Worm (Caenorhabditis elegans) whole organism, early embryonic: ENCODE data around the gene nhr-233.

Source experiments
- B0310.2 ChIP-seq: sonication (generic microtip); optimal IDR thresholded peaks from 2 replicates; lab custom pipeline; 2016; ENCODE audit warnings: mild to moderate bottlenecking, missing genetic modification characterization, missing compliant biosample characterization
- F13C5.2 ChIP-seq: sonication (generic microtip); optimal IDR thresholded peaks from 2 replicates; lab custom pipeline; 2017; ENCODE audit warnings: mild to moderate bottlenecking, missing genetic modification characterization, inconsistent platforms, missing compliant biosample characterization
- aly-1 ChIP-seq: sonication (generic microtip); optimal IDR thresholded peaks from 2 replicates; lab custom pipeline; 2016; ENCODE audit warnings: missing genetic modification characterization, missing compliant biosample characterization
- ama-1 ChIP-seq: fragments of 150-350 bp; optimal IDR thresholded peaks from 2 replicates; lab custom pipeline; 2014
- ceh-13 ChIP-seq: fragments of 200-800 bp; sonication (Bioruptor generic); optimal IDR thresholded peaks from 2 replicates; lab custom pipeline; 2018; ENCODE audit warnings: mild to moderate bottlenecking, missing genetic modification characterization, missing compliant biosample characterization
- ceh-36 ChIP-seq: sonication (generic microtip); optimal IDR thresholded peaks from 2 replicates; lab custom pipeline; 2016; ENCODE audit warnings: missing genetic modification characterization, inconsistent platforms, missing compliant biosample characterization
- ets-7 ChIP-seq: sonication (generic microtip); optimal IDR thresholded peaks from 2 replicates; lab custom pipeline; 2016; ENCODE audit warnings: missing genotype, missing genetic modification characterization, missing compliant biosample characterization
- flt-1 ChIP-seq: fragments of 200-800 bp; sonication (Bioruptor generic); IDR thresholded peaks from 2 replicates; pipeline ENCODE4 v1.3.6; 2022; ENCODE audit warnings: missing genetic modification characterization, missing compliant biosample characterization
- hmbx-1 ChIP-seq: sonication (generic microtip); optimal IDR thresholded peaks from 2 replicates; lab custom pipeline; 2016; ENCODE audit warnings: mild to moderate bottlenecking, missing genetic modification characterization, missing compliant biosample characterization
- hmg-4 ChIP-seq: fragments of 200-800 bp; sonication (Bioruptor generic); optimal IDR thresholded peaks from 2 replicates; lab custom pipeline; 2018; ENCODE audit warnings: mild to moderate bottlenecking, missing genetic modification characterization, missing compliant biosample characterization
- hnd-1 ChIP-seq: sonication (generic microtip); optimal IDR thresholded peaks from 2 replicates; lab custom pipeline; 2016; ENCODE audit warnings: missing genetic modification characterization, missing compliant biosample characterization
- pes-1 ChIP-seq: fragments of 200-800 bp; sonication (Bioruptor generic); IDR thresholded peaks from 2 replicates; pipeline ENCODE4 v1.3.6; 2022; ENCODE audit warnings: missing genetic modification reagents, missing genetic modification characterization, missing compliant biosample characterization
- scrt-1 ChIP-seq: fragments of 200-800 bp; sonication (Bioruptor generic); IDR thresholded peaks from 2 replicates; pipeline ENCODE4 v1.3.6; 2022; ENCODE audit warnings: missing genetic modification characterization, missing compliant biosample characterization
- sea-1 ChIP-seq: fragments of 200-800 bp; sonication (Bioruptor generic); conservative IDR thresholded peaks from 2 replicates; pipeline ENCODE4 v1.3.6; 2022; ENCODE audit warnings: missing genetic modification characterization, missing compliant biosample characterization
- tbx-11 ChIP-seq: fragments of 200-800 bp; sonication (Bioruptor generic); IDR thresholded peaks from 2 replicates; pipeline ENCODE4 v1.3.6; 2022; ENCODE audit warnings: missing genetic modification characterization, missing compliant biosample characterization
- tbx-37 ChIP-seq: fragments of 200-800 bp; sonication (Bioruptor generic); conservative IDR thresholded peaks from 2 replicates; pipeline ENCODE4 v1.3.6; 2022; ENCODE audit warnings: missing genetic modification reagents, missing genetic modification characterization, missing compliant biosample characterization
- tra-4 ChIP-seq: sonication (generic microtip); optimal IDR thresholded peaks from 2 replicates; lab custom pipeline; 2017; ENCODE audit warnings: missing genetic modification characterization, missing compliant biosample characterization

Gene nhr-233

ce11 chrV:16604301-16604700 lies 33.7 kb upstream of the nhr-233 start:
- TF ChIP-seq hmg-4 = no peak
- no peak for TF ChIP-seq tbx-37 (GFP tag; lab: Robert Waterston, UW)
- TF ChIP-seq F13C5.2 (tag; lab: Kevin White, UChicago) = no peak
- no peak for TF ChIP-seq aly-1 (tag; lab: Kevin White, UChicago)
- no peak for TF ChIP-seq ama-1
- TF ChIP-seq flt-1 (GFP tag; lab: Robert Waterston, UW) = no peak
- no peak for TF ChIP-seq ceh-36
- TF ChIP-seq scrt-1 (GFP tag; lab: Robert Waterston, UW) = no peak
- TF ChIP-seq B0310.2 = no peak
- TF ChIP-seq tbx-11 (GFP tag; lab: Robert Waterston, UW) = no peak
- no peak for TF ChIP-seq ets-7 (tag; lab: Kevin White, UChicago)
- no peak for TF ChIP-seq hnd-1 (tag; lab: Kevin White, UChicago)
- TF ChIP-seq ceh-13 (GFP tag; lab: Kevin White, UChicago) = no peak
- TF ChIP-seq hmbx-1 (tag; lab: Kevin White, UChicago) = no peak
- no peak for TF ChIP-seq tra-4
- TF ChIP-seq sea-1 (GFP tag; lab: Robert Waterston, UW) = no peak
- TF ChIP-seq pes-1 (GFP tag; lab: Robert Waterston, UW) = no peak

ce11 chrV:16603102-16603501 lies 32.5 kb upstream of the nhr-233 start, which contains the start of gene T03E6.8:
TSS of gene T03E6.8 (minus strand) at chrV:16603202.
- TF ChIP-seq aly-1 (tag; lab: Kevin White, UChicago) (no peak), ets-7 (tag; lab: Kevin White, UChicago) (no peak), hmg-4 (no peak), hnd-1 (tag; lab: Kevin White, UChicago) (no peak), scrt-1 (GFP tag; lab: Robert Waterston, UW) (no peak), tbx-11 (GFP tag; lab: Robert Waterston, UW) (no peak), hmbx-1 (tag; lab: Kevin White, UChicago) (no peak), sea-1 (GFP tag; lab: Robert Waterston, UW) (no peak), ama-1 (no peak), F13C5.2 (tag; lab: Kevin White, UChicago) (no peak)

DNA sequence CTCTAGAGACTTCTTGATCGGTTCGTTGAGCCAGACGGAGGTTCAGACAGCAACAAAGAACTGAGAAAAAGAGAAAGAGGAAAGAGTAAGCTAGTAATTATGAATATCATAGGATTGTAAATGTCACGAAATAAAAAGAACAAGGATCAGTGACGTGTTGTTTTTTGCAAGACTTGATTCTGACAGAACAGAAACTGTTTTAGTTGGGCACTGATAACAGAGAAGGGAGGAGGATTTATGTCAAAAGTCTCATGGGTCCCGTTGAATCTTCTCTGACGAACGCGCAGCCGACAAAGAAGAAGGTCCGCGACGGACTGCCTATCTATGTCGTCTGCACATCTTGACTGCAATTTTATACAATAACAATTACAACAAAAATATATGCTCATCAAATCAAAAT lies 30.0 kb upstream of the nhr-233 start, which contains the start of gene T03E6.9:
Gene T03E6.9, minus strand, starts transcription at position 101 of the 400 bp plus-strand sequence.
- TF ChIP-seq pes-1 (GFP tag; lab: Robert Waterston, UW) = no peak
- no peak for TF ChIP-seq hnd-1 (tag; lab: Kevin White, UChicago)
- no peak for TF ChIP-seq hmg-4
- TF ChIP-seq tbx-11 (GFP tag; lab: Robert Waterston, UW) = no peak

- no peak for TF ChIP-seq pes-1 (GFP tag; lab: Robert Waterston, UW)
- no peak for TF ChIP-seq tra-4
- no peak for TF ChIP-seq ceh-36
- no peak for TF ChIP-seq scrt-1 (GFP tag; lab: Robert Waterston, UW)
- TF ChIP-seq hmg-4 = no peak
- no peak for TF ChIP-seq F13C5.2 (tag; lab: Kevin White, UChicago)
- TF ChIP-seq ceh-13 (GFP tag; lab: Kevin White, UChicago) = no peak
- TF ChIP-seq hnd-1 (tag; lab: Kevin White, UChicago) = no peak
- no peak for TF ChIP-seq ama-1
- no peak for TF ChIP-seq B0310.2
- TF ChIP-seq tbx-37 (GFP tag; lab: Robert Waterston, UW) = no peak
Observed at ce11 chrV:16599835-16600234, 29.2 kb upstream of the nhr-233 start.

ce11 chrV:16598437-16598836 lies 27.8 kb upstream of the nhr-233 start:
- TF ChIP-seq pes-1 (GFP tag; lab: Robert Waterston, UW) (no peak), sea-1 (GFP tag; lab: Robert Waterston, UW) (no peak), ama-1 (no peak), hmbx-1 (tag; lab: Kevin White, UChicago) (no peak), hnd-1 (tag; lab: Kevin White, UChicago) (no peak), flt-1 (GFP tag; lab: Robert Waterston, UW) (no peak), tra-4 (no peak), scrt-1 (GFP tag; lab: Robert Waterston, UW) (no peak)

DNA sequence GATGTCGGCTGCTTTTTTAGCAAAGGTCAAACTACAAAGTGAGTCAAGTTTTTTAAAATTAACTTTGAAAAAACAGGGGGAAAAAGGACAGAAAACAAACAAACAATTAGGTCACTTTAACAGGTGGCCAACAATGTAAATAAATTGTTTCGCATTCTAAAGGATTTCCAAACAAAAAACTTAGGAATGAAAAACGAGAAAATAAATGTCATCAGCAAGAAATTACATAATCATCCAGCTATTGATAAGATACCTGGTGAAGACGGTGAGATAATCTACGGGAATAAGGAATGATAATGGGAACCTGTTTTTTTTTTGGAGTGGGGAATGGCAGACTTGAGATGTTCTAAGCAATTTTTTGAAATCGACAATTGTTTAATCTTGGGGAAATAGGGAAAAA lies 25.5 kb upstream of the nhr-233 start:
- TF ChIP-seq F13C5.2 (tag; lab: Kevin White, UChicago) (no peak), ceh-36 (no peak), tbx-37 (GFP tag; lab: Robert Waterston, UW) (no peak), hmg-4 (no peak), ceh-13 (GFP tag; lab: Kevin White, UChicago) (no peak), B0310.2 (no peak), hnd-1 (tag; lab: Kevin White, UChicago) (no peak), sea-1 (GFP tag; lab: Robert Waterston, UW) (no peak), pes-1 (GFP tag; lab: Robert Waterston, UW) (no peak), flt-1 (GFP tag; lab: Robert Waterston, UW) (no peak)

DNA sequence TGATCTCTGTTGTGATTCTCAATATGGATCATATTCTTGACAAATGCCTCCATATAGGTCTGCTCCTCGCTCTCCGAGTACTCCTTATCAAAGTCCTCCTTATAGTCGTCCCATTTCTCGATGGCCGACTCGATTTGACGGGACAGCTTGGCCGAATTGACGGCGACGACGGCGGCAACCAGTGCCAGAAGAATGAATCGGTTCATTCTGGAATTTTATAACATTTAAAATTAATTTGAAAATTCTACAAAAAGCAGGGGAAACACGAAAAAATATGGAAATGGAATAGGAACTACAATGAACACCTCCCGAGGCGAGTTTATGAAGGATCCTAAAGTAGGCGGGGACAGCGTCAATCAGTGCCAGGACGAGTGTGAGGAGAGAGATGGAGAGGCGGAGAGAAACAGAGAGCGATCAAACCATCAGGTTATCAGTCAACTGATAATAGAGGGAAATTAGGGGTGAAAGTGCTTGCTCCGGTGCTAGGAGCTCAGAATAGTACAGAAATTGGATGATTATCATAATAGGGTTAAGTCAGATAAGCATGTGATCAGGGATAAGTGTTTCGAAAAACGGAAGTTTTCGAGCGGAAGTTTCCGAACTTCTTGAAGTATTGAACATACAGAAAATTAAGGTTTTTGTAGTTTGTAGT lies 24.7 kb upstream of the nhr-233 start, which contains the start of gene cpl-1:
Gene cpl-1, minus strand, starts transcription at position 207 of the 652 bp plus-strand sequence.
- TF ChIP-seq ets-7 (tag; lab: Kevin White, UChicago) (no peak), aly-1 (tag; lab: Kevin White, UChicago) (no peak), ama-1 (no peak), flt-1 (GFP tag; lab: Robert Waterston, UW) (no peak), tbx-11 (GFP tag; lab: Robert Waterston, UW) (no peak), ceh-36 (no peak), scrt-1 (GFP tag; lab: Robert Waterston, UW) (no peak), tra-4 (no peak), F13C5.2 (tag; lab: Kevin White, UChicago) (no peak), B0310.2 (no peak), hmbx-1 (tag; lab: Kevin White, UChicago) (no peak), hmg-4 (no peak), tbx-37 (GFP tag; lab: Robert Waterston, UW) (no peak), hnd-1 (tag; lab: Kevin White, UChicago) (no peak), pes-1 (GFP tag; lab: Robert Waterston, UW) (no peak)
